Fruit fly (Drosophila melanogaster) whole organism, embryonic: ENCODE data around the gene CG9328.
A peak's percentile ranks its signal among the peaks of the same experiment; 100 is the strongest.

Experiments used
- Awh ChIP-seq: fragments of 200-800 bp; sonication (Bioruptor generic); IDR thresholded peaks from 2 replicates; pipeline ENCODE4, ENCODE4 v1.3.6; 2022; ENCODE audit warnings: missing biosample characterization, missing genetic modification characterization
- Bdp1 ChIP-seq: fragments of 200-800 bp; sonication (Bioruptor generic); optimal IDR thresholded peaks from 3 replicates; lab custom pipeline; 2016; ENCODE audit warnings: missing biosample characterization, missing genetic modification characterization
- CG10654 ChIP-seq: fragments of 200-800 bp; sonication (Bioruptor generic); optimal IDR thresholded peaks from 2 replicates; lab custom pipeline; 2016; ENCODE audit warnings: missing biosample characterization, missing genetic modification characterization
- CG10959 ChIP-seq: fragments of 200-800 bp; sonication (Bioruptor generic); IDR thresholded peaks from 2 replicates; pipeline ENCODE4 v1.3.6; 2022; ENCODE audit warnings: missing biosample characterization, missing genetic modification characterization
- CG10979 ChIP-seq: fragments of 200-800 bp; sonication (Bioruptor generic); optimal IDR thresholded peaks from 2 replicates; lab custom pipeline; 2018; ENCODE audit warnings: missing biosample characterization, mild to moderate bottlenecking, missing genetic modification characterization, moderate library complexity
- CG12155 ChIP-seq: fragments of 200-800 bp; sonication (Bioruptor generic); optimal IDR thresholded peaks from 3 replicates; lab custom pipeline; 2016; ENCODE audit warnings: missing biosample characterization, missing genetic modification characterization
- CG14965 ChIP-seq: fragments of 200-800 bp; sonication (Bioruptor generic); optimal IDR thresholded peaks from 2 replicates; lab custom pipeline; 2016; ENCODE audit warnings: missing biosample characterization, missing genetic modification characterization, borderline replicate concordance
- CG15479 ChIP-seq: fragments of 200-800 bp; sonication (Bioruptor generic); optimal IDR thresholded peaks from 3 replicates; lab custom pipeline; 2019; ENCODE audit warnings: missing biosample characterization, mild to moderate bottlenecking, missing genetic modification characterization, moderate library complexity
- CG15601 ChIP-seq: fragments of 200-800 bp; sonication (Bioruptor generic); optimal IDR thresholded peaks from 3 replicates; lab custom pipeline; 2019; ENCODE audit warnings: missing biosample characterization, mild to moderate bottlenecking, missing genetic modification characterization, moderate library complexity
- CG2129 ChIP-seq: fragments of 200-800 bp; sonication (Bioruptor generic); IDR thresholded peaks from 2 replicates; pipeline ENCODE4 v1.3.6; 2022; ENCODE audit warnings: missing biosample characterization, missing genetic modification characterization; ENCODE audit not compliant: partially characterized antibody
- CG2199 ChIP-seq: fragments of 200-800 bp; sonication (Bioruptor generic); IDR thresholded peaks from 3 replicates; pipeline ENCODE4 v1.3.6; 2022; ENCODE audit warnings: missing biosample characterization, missing genetic modification characterization
- CG2889 ChIP-seq: fragments of 200-800 bp; sonication (Bioruptor generic); IDR thresholded peaks from 3 replicates; pipeline ENCODE4 v1.3.6; 2022; ENCODE audit warnings: missing biosample characterization, missing genetic modification characterization
- CG31365 ChIP-seq: fragments of 200-800 bp; sonication (Bioruptor generic); optimal IDR thresholded peaks from 2 replicates; lab custom pipeline; 2018; ENCODE audit warnings: missing biosample characterization, mild to moderate bottlenecking, missing genetic modification characterization
- CG31388 ChIP-seq: fragments of 200-800 bp; sonication (Bioruptor generic); optimal IDR thresholded peaks from 2 replicates; lab custom pipeline; 2016; ENCODE audit warnings: missing biosample characterization, missing genetic modification characterization
- CG3163 ChIP-seq: fragments of 200-800 bp; sonication (Bioruptor generic); optimal IDR thresholded peaks from 3 replicates; lab custom pipeline; 2016; ENCODE audit warnings: missing biosample characterization, missing genetic modification characterization
- CG33557 ChIP-seq: fragments of 200-800 bp; sonication (Bioruptor generic); optimal IDR thresholded peaks from 2 replicates; lab custom pipeline; 2019; ENCODE audit warnings: missing biosample characterization, mild to moderate bottlenecking, missing genetic modification characterization, moderate library complexity
- CG34224 ChIP-seq: fragments of 200-800 bp; sonication (Bioruptor generic); IDR thresholded peaks from 3 replicates; pipeline ENCODE4 v1.3.6; 2022; ENCODE audit warnings: missing biosample characterization, missing genetic modification characterization; ENCODE audit not compliant: partially characterized antibody
- CG34376 ChIP-seq: fragments of 200-800 bp; sonication (Bioruptor generic); optimal IDR thresholded peaks from 2 replicates; lab custom pipeline; 2018; ENCODE audit warnings: missing biosample characterization, mild to moderate bottlenecking, missing genetic modification characterization
- CG3995 ChIP-seq: fragments of 200-800 bp; sonication (Bioruptor generic); optimal IDR thresholded peaks from 3 replicates; lab custom pipeline; 2016; ENCODE audit warnings: missing biosample characterization, missing genetic modification characterization
- CG4328 ChIP-seq: fragments of 200-800 bp; sonication (Bioruptor generic); optimal IDR thresholded peaks from 3 replicates; lab custom pipeline; 2017; ENCODE audit warnings: missing biosample characterization, missing genetic modification reagents, missing genetic modification characterization
- CG4404 ChIP-seq: fragments of 200-800 bp; sonication (Bioruptor generic); IDR thresholded peaks from 2 replicates; pipeline ENCODE4 v1.3.6; 2022; ENCODE audit warnings: missing biosample characterization, missing genetic modification characterization
- CG4820 ChIP-seq: fragments of 200-800 bp; sonication (Bioruptor generic); optimal IDR thresholded peaks from 3 replicates; lab custom pipeline; 2016; ENCODE audit warnings: missing biosample characterization, missing genetic modification characterization
- CG6813 ChIP-seq: fragments of 200-800 bp; sonication (Bioruptor generic); optimal IDR thresholded peaks from 2 replicates; lab custom pipeline; 2017; ENCODE audit warnings: missing biosample characterization, missing genetic modification characterization, mild to moderate bottlenecking, moderate library complexity, missing genetic modification reagents
- CG7786 ChIP-seq: fragments of 200-800 bp; sonication (Bioruptor generic); optimal IDR thresholded peaks from 2 replicates; lab custom pipeline; 2016; ENCODE audit warnings: missing biosample characterization, missing genetic modification characterization
- CG8765 ChIP-seq: fragments of 200-800 bp; sonication (Bioruptor generic); IDR thresholded peaks from 2 replicates; pipeline ENCODE4 v1.3.6; 2022; ENCODE audit warnings: missing biosample characterization, missing genetic modification characterization
- Dfd ChIP-seq, 2 experiments: fragments of >200 bp; optimal IDR thresholded peaks; 2 replicates each; lab custom pipeline; 2017; ENCODE audit warnings: missing biosample characterization in 2 of 2, missing genetic modification characterization in 2 of 2
- Drgx ChIP-seq: fragments of 200-800 bp; sonication (Bioruptor generic); IDR thresholded peaks from 2 replicates; pipeline ENCODE4 v1.3.6; 2022; ENCODE audit warnings: missing biosample characterization, missing genetic modification characterization
- HHEX ChIP-seq: fragments of 200-800 bp; sonication (Bioruptor generic); optimal IDR thresholded peaks from 3 replicates; lab custom pipeline; 2017; ENCODE audit warnings: missing biosample characterization, mild to moderate bottlenecking, missing genetic modification characterization, missing genetic modification reagents
- HLH4C ChIP-seq: fragments of 200-800 bp; sonication (Bioruptor generic); IDR thresholded peaks from 3 replicates; pipeline ENCODE4 v1.3.6; 2022; ENCODE audit warnings: missing biosample characterization, missing genetic modification characterization; ENCODE audit not compliant: partially characterized antibody
- Jarid2 ChIP-seq: fragments of 200-800 bp; sonication (Bioruptor generic); optimal IDR thresholded peaks from 3 replicates; lab custom pipeline; 2017; ENCODE audit warnings: mild to moderate bottlenecking, missing biosample characterization, missing genetic modification reagents, missing genetic modification characterization
- Lim3 ChIP-seq: fragments of 200-800 bp; sonication (Bioruptor generic); IDR thresholded peaks from 2 replicates; pipeline ENCODE4 v1.3.6; 2022; ENCODE audit warnings: missing biosample characterization, missing genetic modification characterization
- Max ChIP-seq: fragments of 200-800 bp; sonication (Bioruptor generic); optimal IDR thresholded peaks from 2 replicates; lab custom pipeline; 2016; ENCODE audit warnings: missing biosample characterization, mild to moderate bottlenecking, missing genetic modification characterization
- NfI ChIP-seq: fragments of 200-800 bp; sonication (Bioruptor generic); optimal IDR thresholded peaks from 3 replicates; lab custom pipeline; 2018; ENCODE audit warnings: missing biosample characterization, mild to moderate bottlenecking, missing genetic modification characterization, moderate library complexity
- Pdp1 ChIP-seq, 2 experiments: fragments of 200-800 bp; sonication (Bioruptor generic); optimal IDR thresholded peaks; 3 replicates each; lab custom pipeline; 2016; ENCODE audit warnings: missing biosample characterization in 2 of 2, missing genetic modification characterization in 2 of 2, mild to moderate bottlenecking in 1 of 2, moderate library complexity in 1 of 2
- Ptx1 ChIP-seq: fragments of 200-800 bp; sonication (Bioruptor generic); IDR thresholded peaks from 2 replicates; pipeline ENCODE4 v1.3.6; 2022; ENCODE audit warnings: missing biosample characterization, missing genetic modification characterization
- Sry-δ ChIP-seq: fragments of 200-800 bp; sonication (Bioruptor generic); optimal IDR thresholded peaks from 2 replicates; lab custom pipeline; 2016; ENCODE audit warnings: missing biosample characterization, missing genetic modification characterization
- Trl ChIP-seq, 3 experiments: fragments of >200 bp in 2 of 3; fragments of 200-800 bp in 1 of 3; sonication (Bioruptor generic) in 1 of 3; optimal IDR thresholded peaks; 2 replicates in 1 of 3; 3 replicates in 2 of 3; lab custom pipeline; 2016 to 2017; ENCODE audit warnings: missing biosample characterization in 1 of 3, missing genetic modification characterization in 1 of 3
- az2 ChIP-seq: fragments of 200-800 bp; sonication (Bioruptor generic); optimal IDR thresholded peaks from 3 replicates; lab custom pipeline; 2016; ENCODE audit warnings: missing biosample characterization, missing genetic modification characterization
- bowl ChIP-seq: fragments of 200-800 bp; sonication (Bioruptor generic); IDR thresholded peaks from 2 replicates; pipeline ENCODE4 v1.3.6; 2022; ENCODE audit warnings: missing biosample characterization, missing genetic modification characterization
- chm ChIP-seq: fragments of 200-800 bp; sonication (Bioruptor generic); IDR thresholded peaks from 2 replicates; pipeline ENCODE4 v1.3.6; 2022; ENCODE audit warnings: missing biosample characterization, missing genetic modification characterization
- dysf ChIP-seq: fragments of 200-800 bp; sonication (Bioruptor generic); IDR thresholded peaks from 3 replicates; pipeline ENCODE4 v1.3.6; 2022; ENCODE audit warnings: missing biosample characterization, missing genetic modification characterization
- en ChIP-seq: fragments of 200-800 bp; sonication (Bioruptor generic); optimal IDR thresholded peaks from 2 replicates; lab custom pipeline; 2016; ENCODE audit warnings: missing biosample characterization, missing genetic modification characterization
- eve ChIP-seq, 2 experiments: fragments of >200 bp; optimal IDR thresholded peaks; 2 replicates each; lab custom pipeline; 2017; ENCODE audit warnings: missing biosample characterization in 2 of 2, missing genetic modification characterization in 2 of 2
- gce ChIP-seq: fragments of 200-800 bp; sonication (Bioruptor generic); IDR thresholded peaks from 3 replicates; pipeline ENCODE4 v1.3.6; 2022; ENCODE audit warnings: missing biosample characterization, missing genetic modification characterization
- grau ChIP-seq: fragments of 200-800 bp; optimal IDR thresholded peaks from 3 replicates; lab custom pipeline; 2019; ENCODE audit warnings: missing biosample characterization, mild to moderate bottlenecking, missing genetic modification characterization, moderate library complexity
- hth ChIP-seq: fragments of >200 bp; optimal IDR thresholded peaks from 2 replicates; lab custom pipeline; 2017; ENCODE audit warnings: inconsistent platforms
- luna ChIP-seq: fragments of 200-800 bp; sonication (Bioruptor generic); optimal IDR thresholded peaks from 2 replicates; lab custom pipeline; 2016; ENCODE audit warnings: missing biosample characterization, missing genetic modification characterization
- nmo ChIP-seq: fragments of 200-800 bp; sonication (Bioruptor generic); optimal IDR thresholded peaks from 2 replicates; lab custom pipeline; 2018; ENCODE audit warnings: missing biosample characterization, mild to moderate bottlenecking, missing genetic modification characterization, moderate library complexity
- p53 ChIP-seq: fragments of 200-800 bp; sonication (Bioruptor generic); optimal IDR thresholded peaks from 2 replicates; lab custom pipeline; 2016; ENCODE audit warnings: missing biosample characterization, missing genetic modification characterization
- pnt ChIP-seq: fragments of 200-800 bp; sonication (Bioruptor generic); optimal IDR thresholded peaks from 3 replicates; lab custom pipeline; 2016; ENCODE audit warnings: missing biosample characterization, missing genetic modification characterization
- ranshi ChIP-seq: fragments of 200-800 bp; sonication (Bioruptor generic); IDR thresholded peaks from 2 replicates; pipeline ENCODE4 v1.3.6; 2022; ENCODE audit warnings: missing biosample characterization, missing genetic modification characterization
- repo ChIP-seq: fragments of 200-800 bp; sonication (Bioruptor generic); optimal IDR thresholded peaks from 2 replicates; lab custom pipeline; 2016; ENCODE audit warnings: missing biosample characterization, missing genetic modification characterization

Gene CG9328

DNA sequence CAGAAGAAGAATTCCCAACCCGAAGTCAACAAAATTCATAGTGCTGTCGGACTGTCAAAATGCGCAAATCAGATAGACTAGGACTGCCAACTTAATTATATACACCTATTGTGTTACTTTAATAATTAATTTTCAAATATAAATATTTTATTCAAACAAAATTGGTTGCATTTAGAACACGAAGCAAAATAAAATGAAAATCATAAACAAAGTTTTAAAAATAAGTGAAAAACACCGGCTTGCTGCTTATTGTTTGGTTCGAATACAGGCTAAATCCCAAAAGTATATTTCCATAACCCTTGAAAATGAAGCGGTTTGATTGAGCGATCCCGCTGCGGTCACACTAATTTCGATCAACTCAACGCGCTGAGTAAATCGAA, 39.7 kb upstream of the CG9328 start, which contains the start of the genes Rhau and dia (continued):
- no peak for TF ChIP-seq CG34376 (GFP tag; lab: Kevin White, UChicago)
- TF ChIP-seq Sry-δ (GFP tag; lab: Kevin White, UChicago), result peak; percentile 42
- TF ChIP-seq CG31365, result no peak
- TF ChIP-seq CG6813 (GFP tag; lab: Kevin White, UChicago), result no peak
- TF ChIP-seq Jarid2, result no peak
- no peak for TF ChIP-seq eve (GFP tag; optimal IDR thresholded peaks at IDR 0.05; lab: Kevin White, UChicago)
- TF ChIP-seq Bdp1 (GFP tag; lab: Kevin White, UChicago), result no peak
- no peak for TF ChIP-seq CG10654 (GFP tag; lab: Kevin White, UChicago)
- no peak for TF ChIP-seq luna
- TF ChIP-seq CG34224 (GFP tag; lab: Robert Waterston, UW), result no peak
- TF ChIP-seq CG2199, result no peak
- TF ChIP-seq CG2129 (GFP tag; lab: Robert Waterston, UW), result no peak
- peak; percentile 43 for TF ChIP-seq grau (tag; lab: Kevin White, UChicago)
- peak; percentile 29 for TF ChIP-seq NfI (GFP tag; lab: Kevin White, UChicago)
- TF ChIP-seq CG4404 (GFP tag; lab: Robert Waterston, UW), result no peak
- no peak for TF ChIP-seq Drgx (GFP tag; lab: Robert Waterston, UW)
- peak; percentile 71 for TF ChIP-seq nmo (GFP tag; lab: Kevin White, UChicago)
- no peak for TF ChIP-seq p53 (GFP tag; lab: Kevin White, UChicago)
- TF ChIP-seq CG10959 (GFP tag; lab: Robert Waterston, UW), result no peak
- TF ChIP-seq CG15601 (tag; lab: Kevin White, UChicago), result peak; percentile 62
- TF ChIP-seq HLH4C (GFP tag; lab: Robert Waterston, UW), result no peak
- no peak for TF ChIP-seq repo (GFP tag; lab: Kevin White, UChicago)
- no peak for TF ChIP-seq CG8765
- peak; percentile 49 for TF ChIP-seq CG12155 (GFP tag; lab: Kevin White, UChicago)
- peak; percentile 68 for TF ChIP-seq CG3995 (GFP tag; lab: Kevin White, UChicago)
- no peak for TF ChIP-seq Pdp1 (GFP tag; optimal IDR thresholded peaks at IDR 0.05; lab: Kevin White, UChicago)
- no peak for TF ChIP-seq en (GFP tag; lab: Kevin White, UChicago)
- TF ChIP-seq az2 (GFP tag; lab: Kevin White, UChicago), result peak; percentile 14
- no peak for TF ChIP-seq CG2889 (GFP tag; lab: Robert Waterston, UW)
- no peak for TF ChIP-seq Trl (optimal IDR thresholded peaks at IDR 0.05; lab: Kevin White, UChicago)
- no peak for TF ChIP-seq Trl (GFP tag; optimal IDR thresholded peaks at IDR 0.05; lab: Kevin White, UChicago)
- TF ChIP-seq bowl (GFP tag; lab: Robert Waterston, UW), result no peak
- TF ChIP-seq pnt (GFP tag; lab: Kevin White, UChicago), result no peak
- no peak for TF ChIP-seq hth (lab: Kevin White, UChicago)
- TF ChIP-seq CG33557, result no peak
- no peak for TF ChIP-seq Dfd (GFP tag; optimal IDR thresholded peaks at IDR 0.05; lab: Kevin White, UChicago)
- TF ChIP-seq chm (GFP tag; lab: Robert Waterston, UW), result no peak
- TF ChIP-seq CG7786, result no peak
- no peak for TF ChIP-seq Ptx1 (GFP tag; lab: Robert Waterston, UW)
- no peak for TF ChIP-seq CG10979
- no peak for TF ChIP-seq CG4820 (GFP tag; lab: Kevin White, UChicago)
- TF ChIP-seq dysf, result no peak
- TF ChIP-seq HHEX (GFP tag; lab: Kevin White, UChicago), result no peak
- TF ChIP-seq Lim3 (GFP tag; lab: Robert Waterston, UW), result no peak
- no peak for TF ChIP-seq ranshi
- TF ChIP-seq Max (GFP tag; lab: Kevin White, UChicago), result peak; percentile 12
- no peak for TF ChIP-seq CG31388 (GFP tag; lab: Kevin White, UChicago)
- no peak for TF ChIP-seq CG3163 (GFP tag; lab: Kevin White, UChicago)
- no peak for TF ChIP-seq CG15479 (GFP tag; lab: Kevin White, UChicago)
- TF ChIP-seq CG14965 (GFP tag; lab: Kevin White, UChicago), result no peak
- no peak for TF ChIP-seq CG4328
- no peak for TF ChIP-seq gce (GFP tag; lab: Robert Waterston, UW)
- no peak for TF ChIP-seq Awh (GFP tag; lab: Robert Waterston, UW)
